Fruit fly (Drosophila melanogaster): ENCODE measurements around the gene Top2.

DNA sequence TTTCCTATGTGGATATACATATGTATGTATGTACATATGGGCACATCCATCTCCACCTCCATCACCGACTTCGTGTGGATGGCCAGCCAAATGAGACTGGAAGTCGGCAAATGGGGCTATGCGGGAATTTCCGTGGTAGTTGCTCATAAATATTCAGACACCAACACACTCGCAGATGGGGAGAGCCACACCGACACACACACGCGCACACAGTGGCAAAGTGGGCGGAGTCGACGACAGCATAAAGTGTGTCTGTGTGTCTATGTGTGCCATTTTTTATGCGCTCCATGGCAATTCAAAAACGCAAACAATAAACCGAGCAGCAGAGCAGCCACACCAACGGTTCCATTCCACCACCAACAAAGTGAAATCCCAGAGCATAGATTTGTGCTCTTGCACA, 9.6 kb upstream of the Top2 start:
- no peak for TF ChIP-seq lz (GFP tag; optimal IDR thresholded peaks at IDR 0.05)
- no peak for TF ChIP-seq CG8319 (GFP tag; optimal IDR thresholded peaks at IDR 0.05)
- no peak for TF ChIP-seq cyc (GFP tag; optimal IDR thresholded peaks at IDR 0.05)

Data from whole organism, prepupa.